Worm (Caenorhabditis elegans): ENCODE data around the gene F53F8.6.

ce11 chrV:20711733-20712132 is 7.7 kb downstream of the F53F8.6 start:
- TF ChIP-seq sea-1 (GFP tag; conservative IDR thresholded peaks at IDR 0.05): no peak
- TF ChIP-seq hmbx-1 (tag; optimal IDR thresholded peaks at IDR 0.05): no peak
- no peak for TF ChIP-seq hmg-4 (GFP tag; optimal IDR thresholded peaks at IDR 0.05)
- no peak for TF ChIP-seq ceh-13 (GFP tag; optimal IDR thresholded peaks at IDR 0.05)
- no peak for TF ChIP-seq flt-1 (GFP tag; IDR thresholded peaks at IDR 0.05)
- TF ChIP-seq tbx-37 (GFP tag; conservative IDR thresholded peaks at IDR 0.05): no peak
- no peak for TF ChIP-seq ama-1 (optimal IDR thresholded peaks at IDR 0.05)
- no peak for TF ChIP-seq aly-1 (tag; optimal IDR thresholded peaks at IDR 0.05)

Data from whole organism, early embryonic.